Worm (Caenorhabditis elegans): ENCODE data around the gene mcp-1.

DNA sequence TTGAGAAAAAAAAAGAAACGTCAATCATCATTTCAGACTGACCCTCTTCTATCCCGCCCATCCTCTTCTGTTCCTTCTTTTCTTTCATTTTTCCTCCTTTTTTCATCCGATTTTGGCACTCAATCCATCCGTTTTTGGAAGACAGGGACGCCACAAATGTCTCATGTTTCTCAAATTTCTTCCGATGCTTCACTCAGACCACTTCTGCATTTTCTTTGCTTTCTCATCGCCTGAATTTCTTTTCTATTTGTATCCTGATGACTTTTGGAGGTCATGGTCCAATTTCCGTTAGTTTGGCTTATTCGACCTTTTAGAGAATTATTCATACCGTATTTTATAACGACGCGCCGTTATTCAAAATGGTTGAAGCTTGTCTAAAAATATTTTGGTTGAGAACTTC, 11.0 kb downstream of the mcp-1 start:
- TF ChIP-seq elt-1 (tag; optimal IDR thresholded peaks at IDR 0.05; ENCODE audit: borderline replicate concordance, insufficient read depth) (no peak), nhr-237 (tag; optimal IDR thresholded peaks at IDR 0.05) (no peak), mab-5 (tag; optimal IDR thresholded peaks at IDR 0.05) (no peak), unc-39 (tag; optimal IDR thresholded peaks at IDR 0.05) (no peak), unc-120 (tag; optimal IDR thresholded peaks at IDR 0.05; ENCODE audit: poor library complexity, severe bottlenecking) (no peak), lin-13 (tag; optimal IDR thresholded peaks at IDR 0.05) (no peak), nhr-28 (tag; optimal IDR thresholded peaks at IDR 0.05) (no peak)
